Worm (Caenorhabditis elegans) whole organism, L1 larva: ENCODE data around the gene srw-39.
A peak's percentile ranks its signal among the peaks of the same experiment; 100 is the strongest.

Experiments used
- C34B4.2 ChIP-seq: sonication (generic microtip); optimal IDR thresholded peaks from 2 replicates; lab custom pipeline; 2017; ENCODE audit warnings: mild to moderate bottlenecking, missing genetic modification characterization, missing compliant biosample characterization
- ceh-8 ChIP-seq: fragments of 200-800 bp; sonication (Bioruptor generic); optimal IDR thresholded peaks from 2 replicates; lab custom pipeline; 2018; ENCODE audit warnings: mild to moderate bottlenecking, missing genetic modification characterization, moderate library complexity, missing compliant biosample characterization
- ceh-88 ChIP-seq: fragments of 200-800 bp; sonication (Bioruptor generic); IDR thresholded peaks from 2 replicates; pipeline ENCODE4 v1.3.6; 2022; ENCODE audit warnings: missing genetic modification characterization, missing compliant biosample characterization
- ceh-90 ChIP-seq: sonication (generic microtip); optimal IDR thresholded peaks from 2 replicates; lab custom pipeline; 2016; ENCODE audit warnings: missing genetic modification characterization, missing compliant biosample characterization
- ces-1 ChIP-seq: fragments of 150-350 bp; optimal IDR thresholded peaks from 2 replicates; lab custom pipeline; 2014; ENCODE audit warnings: missing biosample characterization, missing genetic modification reagents, missing genetic modification characterization
- dpl-1 ChIP-seq, 3 experiments: fragments of 150-350 bp in 2 of 3; sonication (generic microtip) in 1 of 3; optimal IDR thresholded peaks; 2 replicates each; lab custom pipeline; 2014 to 2017; ENCODE audit warnings: missing biosample characterization in 3 of 3, missing genetic modification characterization in 3 of 3, missing genetic modification reagents in 3 of 3
- dsc-1 ChIP-seq: sonication (generic microtip); optimal IDR thresholded peaks from 2 replicates; lab custom pipeline; 2016; ENCODE audit warnings: mild to moderate bottlenecking, missing genetic modification characterization, missing compliant biosample characterization
- efl-1 ChIP-seq, 4 experiments: fragments of 150-350 bp; optimal IDR thresholded peaks in 3 of 4; peaks in 1 of 4; 1 replicate in 1 of 4; 2 replicates in 3 of 4; lab custom pipeline; 2014; ENCODE audit warnings: missing biosample characterization in 2 of 4, missing genetic modification characterization in 2 of 4, missing genetic modification reagents in 2 of 4
- elt-2 ChIP-seq: sonication (generic microtip); optimal IDR thresholded peaks from 2 replicates; lab custom pipeline; 2016; ENCODE audit warnings: missing genetic modification characterization, mild to moderate bottlenecking, inconsistent platforms, missing compliant biosample characterization, missing genetic modification reagents
- fos-1 ChIP-seq: fragments of 150-350 bp; optimal IDR thresholded peaks from 2 replicates; lab custom pipeline; 2014; ENCODE audit warnings: missing biosample characterization, missing genetic modification characterization
- grh-1 ChIP-seq: fragments of 200-800 bp; sonication (Bioruptor generic); IDR thresholded peaks from 2 replicates; pipeline ENCODE4 v1.3.6; 2022; ENCODE audit warnings: missing genetic modification reagents, missing genetic modification characterization, missing compliant biosample characterization
- hpl-2 ChIP-seq: fragments of 150-350 bp; optimal IDR thresholded peaks from 2 replicates; lab custom pipeline; 2014; ENCODE audit warnings: missing biosample characterization, missing genetic modification reagents, missing genetic modification characterization
- jun-1 ChIP-seq: fragments of 150-350 bp; optimal IDR thresholded peaks from 2 replicates; lab custom pipeline; 2014; ENCODE audit warnings: missing biosample characterization, missing genetic modification reagents, missing genetic modification characterization
- lin-35 ChIP-seq, 2 experiments: fragments of 150-350 bp; optimal IDR thresholded peaks; 2 replicates each; lab custom pipeline; 2014; ENCODE audit warnings: missing biosample characterization in 2 of 2, missing genetic modification characterization in 2 of 2, missing genetic modification reagents in 2 of 2
- lin-39 ChIP-seq: fragments of 150-350 bp; optimal IDR thresholded peaks from 2 replicates; lab custom pipeline; 2014; ENCODE audit warnings: missing biosample characterization, missing genetic modification reagents, missing genetic modification characterization
- lsy-2 ChIP-seq, 2 experiments: fragments of 150-350 bp; optimal IDR thresholded peaks; 2 replicates each; lab custom pipeline; 2014; ENCODE audit warnings: missing biosample characterization in 2 of 2, missing genetic modification characterization in 2 of 2
- mef-2 ChIP-seq: fragments of 150-350 bp; optimal IDR thresholded peaks from 2 replicates; lab custom pipeline; 2014; ENCODE audit warnings: missing biosample characterization, missing genetic modification characterization
- mep-1 ChIP-seq: fragments of 150-350 bp; optimal IDR thresholded peaks from 2 replicates; lab custom pipeline; 2014; ENCODE audit warnings: missing biosample characterization, missing genetic modification characterization
- nhr-19 ChIP-seq: fragments of 200-800 bp; sonication (Bioruptor generic); conservative IDR thresholded peaks from 2 replicates; pipeline ENCODE4 v1.3.6; 2022; ENCODE audit warnings: missing genetic modification characterization, missing compliant biosample characterization
- nhr-20 ChIP-seq: sonication (generic microtip); optimal IDR thresholded peaks from 2 replicates; lab custom pipeline; 2016; ENCODE audit warnings: mild to moderate bottlenecking, missing genetic modification characterization, missing compliant biosample characterization
- nhr-71 ChIP-seq: sonication (generic microtip); optimal IDR thresholded peaks from 2 replicates; lab custom pipeline; 2016; ENCODE audit warnings: mild to moderate bottlenecking, missing genetic modification characterization, moderate library complexity, missing compliant biosample characterization
- nhr-77 ChIP-seq: fragments of 150-350 bp; optimal IDR thresholded peaks from 2 replicates; lab custom pipeline; 2014; ENCODE audit warnings: missing biosample characterization, missing genetic modification characterization
- nhr-85 ChIP-seq: sonication (generic microtip); peaks from one replicate; lab custom pipeline; 2016; ENCODE audit warnings: missing genetic modification characterization, inconsistent platforms, missing compliant biosample characterization
- nhr-90 ChIP-seq: sonication (generic microtip); optimal IDR thresholded peaks from 2 replicates; lab custom pipeline; 2016; ENCODE audit warnings: mild to moderate bottlenecking, missing genetic modification characterization, missing compliant biosample characterization; ENCODE audit not compliant: poor library complexity
- pax-3 ChIP-seq: fragments of 200-800 bp; sonication (Bioruptor generic); optimal IDR thresholded peaks from 2 replicates; lab custom pipeline; 2018; ENCODE audit warnings: mild to moderate bottlenecking, missing genetic modification characterization, moderate library complexity, missing compliant biosample characterization
- pqm-1 ChIP-seq: sonication (generic microtip); optimal IDR thresholded peaks from 3 replicates; lab custom pipeline; 2017; ENCODE audit warnings: missing biosample characterization, missing genetic modification characterization
- skn-1 ChIP-seq: fragments of 150-350 bp; optimal IDR thresholded peaks from 2 replicates; lab custom pipeline; 2014; ENCODE audit warnings: missing biosample characterization, missing genetic modification characterization
- snu-23 ChIP-seq: sonication (generic microtip); optimal IDR thresholded peaks from 2 replicates; lab custom pipeline; 2016; ENCODE audit warnings: missing genetic modification characterization, missing compliant biosample characterization
- sptf-1 ChIP-seq: fragments of 150-350 bp; optimal IDR thresholded peaks from 2 replicates; lab custom pipeline; 2014; ENCODE audit warnings: missing biosample characterization, missing genetic modification characterization
- tbx-2 ChIP-seq: sonication (generic microtip); optimal IDR thresholded peaks from 2 replicates; lab custom pipeline; 2016; ENCODE audit warnings: missing genetic modification characterization, missing compliant biosample characterization
- tlp-1 ChIP-seq: fragments of 150-350 bp; optimal IDR thresholded peaks from 2 replicates; lab custom pipeline; 2014; ENCODE audit warnings: missing biosample characterization, missing genetic modification characterization
- unc-30 ChIP-seq: sonication (generic microtip); optimal IDR thresholded peaks from 2 replicates; lab custom pipeline; 2017; ENCODE audit warnings: missing biosample characterization, missing genetic modification characterization
- unc-98 ChIP-seq: fragments of 200-800 bp; sonication (Bioruptor generic); IDR thresholded peaks from 2 replicates; pipeline ENCODE4 v1.3.6; 2022; ENCODE audit warnings: missing genetic modification characterization, missing compliant biosample characterization
- ztf-11 ChIP-seq, 2 experiments: sonication (generic microtip); optimal IDR thresholded peaks; 2 replicates each; lab custom pipeline; 2016 to 2017; ENCODE audit warnings: missing genetic modification characterization in 2 of 2, missing biosample characterization in 1 of 2, missing compliant biosample characterization in 1 of 2
- ztf-4 ChIP-seq: fragments of 150-350 bp; optimal IDR thresholded peaks from 2 replicates; lab custom pipeline; 2014; ENCODE audit warnings: missing biosample characterization, missing genetic modification characterization

Gene srw-39

DNA sequence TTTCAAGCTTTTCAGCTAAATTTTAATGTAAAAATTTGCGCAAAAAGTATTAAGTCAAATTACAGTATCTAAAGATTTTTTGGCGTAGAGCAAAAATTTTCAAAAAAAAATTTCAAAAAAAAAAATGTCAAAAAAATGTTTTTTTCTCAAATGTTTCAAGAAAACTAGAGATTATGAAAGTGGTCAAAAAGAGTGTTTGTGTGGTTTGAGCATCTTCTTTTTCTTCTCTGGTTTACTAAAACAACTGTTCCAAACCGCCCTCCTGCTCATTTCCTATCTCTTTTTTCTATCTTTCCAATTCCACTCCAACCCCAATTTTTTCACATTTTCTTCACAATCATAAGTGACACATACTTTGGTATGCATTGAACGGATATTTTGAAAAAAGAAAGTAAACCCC, 29.6 kb downstream of the srw-39 start, which contains the start of gene Y113G7A.12:
Gene Y113G7A.12 (plus strand): TSS at position 301 of the 400 bp plus-strand sequence.
- TF ChIP-seq lin-35 (GFP tag; optimal IDR thresholded peaks at IDR 0.05; lab: Kevin White, UChicago) (no peak), hpl-2 (GFP tag; lab: Kevin White, UChicago) (no peak), elt-2 (tag; lab: Kevin White, UChicago) (no peak), ztf-11 (tag; optimal IDR thresholded peaks at IDR 0.05; lab: Kevin White, UChicago) (no peak), tlp-1 (no peak), snu-23 (GFP tag; lab: Kevin White, UChicago) (no peak), unc-98 (GFP tag; lab: Robert Waterston, UW) (no peak), ceh-90 (no peak), nhr-77 (tag; lab: Kevin White, UChicago) (no peak), ztf-4 (tag; lab: Kevin White, UChicago) (no peak), sptf-1 (tag; lab: Kevin White, UChicago) (no peak), ceh-88 (GFP tag; lab: Robert Waterston, UW) (no peak), pqm-1 (tag; lab: Kevin White, UChicago) (no peak), lsy-2 (tag; optimal IDR thresholded peaks at IDR 0.05; lab: Kevin White, UChicago) (no peak), nhr-90 (tag; lab: Kevin White, UChicago) (no peak), nhr-71 (tag; lab: Kevin White, UChicago) (no peak), skn-1 (tag; lab: Kevin White, UChicago) (no peak), mef-2 (tag; lab: Kevin White, UChicago) (no peak), ces-1 (GFP tag; lab: Kevin White, UChicago) (no peak), tbx-2 (no peak)

DNA sequence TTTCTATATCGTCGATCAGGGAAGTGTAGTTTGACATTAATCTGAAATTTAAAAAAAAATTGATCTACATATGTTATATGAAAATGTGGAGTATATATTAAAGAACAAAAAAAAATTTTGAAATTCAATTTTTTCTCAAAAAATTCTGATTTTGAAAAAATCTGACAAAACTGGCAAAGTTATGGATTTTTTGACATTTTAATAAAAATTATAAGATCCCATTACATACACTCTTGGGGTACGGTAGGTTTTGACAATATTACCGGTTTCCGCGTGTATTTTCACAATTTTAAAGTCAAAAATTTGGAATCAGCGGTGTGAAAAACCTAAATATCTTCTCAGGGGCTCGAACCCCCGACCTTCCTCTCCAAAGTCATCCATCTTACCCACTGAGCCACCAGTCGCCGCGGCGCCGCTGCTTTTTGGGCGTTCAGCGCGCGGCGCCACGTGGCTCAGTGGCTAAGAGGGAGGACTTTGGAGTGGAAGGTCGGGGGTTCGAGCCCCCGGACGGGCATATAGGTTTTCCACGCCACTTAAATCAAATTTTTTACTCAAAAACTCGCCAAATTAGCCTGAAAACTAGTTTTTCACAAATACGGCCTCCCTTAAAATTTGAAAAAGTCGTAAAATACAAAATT, 33.3 kb downstream of the srw-39 start, which contains the start of gene Y113G7A.14:
Gene Y113G7A.14 (minus strand): TSS at position 51 of the 638 bp plus-strand sequence.
- TF ChIP-seq pax-3 (tag; lab: Kevin White, UChicago): no peak
- no peak for TF ChIP-seq dsc-1
- TF ChIP-seq nhr-85 (tag; lab: Kevin White, UChicago): no peak
- no peak for TF ChIP-seq dpl-1 (GFP tag; optimal IDR thresholded peaks at IDR 0.05; lab: Kevin White, UChicago)
- TF ChIP-seq ztf-4 (tag; lab: Kevin White, UChicago): no peak
- TF ChIP-seq C34B4.2: no peak

- TF ChIP-seq ztf-4 (tag; lab: Kevin White, UChicago): no peak
Measured at ce11 chrV:20135247-20135646, 36.6 kb downstream of the srw-39 start, which contains the start of gene Y113G7A.22. Y113G7A.22 (minus strand) TSS chrV:20135347.

ce11 chrV:20134797-20135196, 37.0 kb downstream of the srw-39 start:
- TF ChIP-seq ztf-4 (tag; lab: Kevin White, UChicago): no peak
- TF ChIP-seq dpl-1 (GFP tag; optimal IDR thresholded peaks at IDR 0.05; lab: Kevin White, UChicago): no peak

- TF ChIP-seq snu-23 (GFP tag; lab: Kevin White, UChicago) (no peak), unc-30 (tag; lab: Kevin White, UChicago) (no peak), nhr-20 (tag; lab: Kevin White, UChicago) (no peak), jun-1 (tag; lab: Kevin White, UChicago) (no peak), grh-1 (no peak), skn-1 (tag; lab: Kevin White, UChicago) (no peak), nhr-90 (tag; lab: Kevin White, UChicago) (no peak), efl-1 (optimal IDR thresholded peaks at IDR 0.05; lab: Kevin White, UChicago) (no peak), efl-1 (GFP tag; optimal IDR thresholded peaks at IDR 0.05 in 1 of 2; lab: Kevin White, UChicago) (peak in 1 of 2 experiments; percentile 25)
- TF ChIP-seq, all 84 proteins: peak for 1
Measured at ce11 chrV:20133163-20133562, 38.7 kb downstream of the srw-39 start, which contains the start of gene ssu-1. ssu-1 (minus strand) TSS chrV:20133263.

DNA sequence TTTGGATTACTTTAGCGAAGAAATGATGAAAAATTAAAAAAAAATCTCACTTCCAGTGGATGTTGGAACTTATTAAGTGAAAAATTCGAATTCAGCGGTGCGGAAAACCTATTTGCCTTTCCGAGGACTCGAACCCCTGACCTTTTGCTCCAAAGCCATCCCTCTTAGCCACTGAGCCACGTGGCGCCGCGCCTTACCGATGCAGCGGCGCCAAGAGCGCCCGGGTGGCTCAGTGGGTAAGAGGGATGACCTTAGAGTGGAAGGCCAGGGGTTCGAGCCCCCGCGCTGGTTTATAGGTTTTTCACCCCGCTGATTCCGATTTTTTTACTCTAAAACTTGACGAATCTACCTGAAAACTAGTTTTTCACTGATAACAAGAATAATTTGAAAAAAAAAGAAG, 44.3 kb downstream of the srw-39 start:
- TF ChIP-seq ceh-8 (GFP tag; lab: Kevin White, UChicago) (no peak), tbx-2 (no peak), fos-1 (no peak), lin-39 (no peak), nhr-85 (tag; lab: Kevin White, UChicago) (no peak), dsc-1 (no peak), sptf-1 (tag; lab: Kevin White, UChicago) (no peak), mep-1 (tag; lab: Kevin White, UChicago) (no peak), nhr-19 (GFP tag; lab: Robert Waterston, UW) (no peak), ztf-4 (tag; lab: Kevin White, UChicago) (no peak)
